Worm (Caenorhabditis elegans): ENCODE data around the gene mab-23.

- TF ChIP-seq him-1 (tag; optimal IDR thresholded peaks at IDR 0.05) (no peak), dao-5 (tag; optimal IDR thresholded peaks at IDR 0.05) (no peak)
These were observed 46.2 kb downstream of the mab-23 start for ce11 chrV:10679080-10679479.
